Fruit fly (Drosophila melanogaster) ovary, adult (tissue): ENCODE data around the gene CG13133.

ENCODE experiments used
- CG17801 ChIP-seq: fragments of 200-800 bp; optimal IDR thresholded peaks from 2 replicates; lab custom pipeline; 2019; ENCODE audit warnings: missing biosample characterization, mild to moderate bottlenecking, missing genetic modification characterization, moderate library complexity; ENCODE audit not compliant: partially characterized antibody

The CG13133 gene

DNA sequence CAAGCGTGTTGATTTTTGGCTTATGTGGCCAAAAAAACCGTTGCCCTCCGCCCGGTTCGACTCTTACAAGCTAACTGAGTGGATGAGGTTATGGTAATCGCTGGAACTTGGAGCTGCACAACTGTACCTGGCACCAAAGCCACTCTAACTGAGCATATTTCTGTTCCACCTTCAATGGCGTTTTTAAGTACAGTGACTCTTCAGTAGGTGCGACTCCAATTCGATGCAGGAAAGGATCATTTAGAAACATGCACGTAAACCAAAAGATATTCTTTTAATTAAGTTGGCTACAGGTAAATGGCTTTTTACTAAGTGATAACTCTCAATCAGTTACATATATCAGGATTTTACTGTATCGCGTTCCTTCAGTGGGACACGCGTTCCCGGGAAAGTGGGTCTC is at the start of gene CG13133:
TSS of gene CG13133 (minus strand) at position 101 of the 400 bp plus-strand sequence.
- no peak for TF ChIP-seq CG17801 (GFP tag; lab: Kevin White, UChicago)

dm6 chr2L:10130763-10131162 is 38.6 kb upstream of the CG13133 start:
- no peak for TF ChIP-seq CG17801 (GFP tag; lab: Kevin White, UChicago)

DNA sequence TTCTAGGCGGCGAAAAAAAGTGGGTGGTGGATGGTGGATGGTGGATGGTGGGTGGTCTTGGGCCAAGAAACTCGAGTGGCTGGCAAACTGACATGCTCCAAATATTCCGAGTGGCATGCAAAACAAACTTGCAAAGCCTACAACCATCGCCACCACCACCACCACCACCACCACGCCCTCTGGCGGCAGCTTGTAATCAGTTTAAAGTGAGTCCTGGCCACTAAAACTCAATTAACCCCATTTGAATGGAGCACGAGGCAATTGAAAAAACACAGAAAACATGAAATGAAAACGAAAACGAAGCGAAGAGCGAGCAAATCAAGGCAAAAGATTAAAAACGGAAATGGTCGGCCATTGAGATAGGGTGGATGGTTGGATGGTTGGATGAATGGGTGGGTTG is 31.8 kb upstream of the CG13133 start:
- TF ChIP-seq CG17801 (GFP tag; lab: Kevin White, UChicago), result no peak

DNA sequence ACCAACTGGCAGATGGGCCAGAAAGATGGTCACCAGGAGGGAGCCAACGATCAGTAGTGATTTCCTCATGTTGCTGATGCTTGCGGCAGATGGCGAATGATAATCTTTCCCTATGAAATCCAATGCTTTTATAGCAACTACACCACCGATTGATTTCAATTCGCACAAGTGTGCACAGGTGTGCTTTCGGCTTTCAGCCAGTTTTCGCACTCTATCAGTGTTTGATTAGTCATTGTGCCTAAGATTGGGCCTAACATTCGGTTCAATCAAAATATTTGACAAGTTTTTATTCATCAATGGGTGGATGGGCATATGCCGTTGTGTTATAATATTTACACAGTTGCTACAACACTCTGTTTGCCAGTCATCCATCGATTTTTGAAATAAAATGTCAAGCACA is 30.5 kb upstream of the CG13133 start, which contains the start of gene CG13135:
TSS of gene CG13135 (minus strand) at position 101 of the 400 bp plus-strand sequence.
- TF ChIP-seq CG17801 (GFP tag; lab: Kevin White, UChicago), result no peak

DNA sequence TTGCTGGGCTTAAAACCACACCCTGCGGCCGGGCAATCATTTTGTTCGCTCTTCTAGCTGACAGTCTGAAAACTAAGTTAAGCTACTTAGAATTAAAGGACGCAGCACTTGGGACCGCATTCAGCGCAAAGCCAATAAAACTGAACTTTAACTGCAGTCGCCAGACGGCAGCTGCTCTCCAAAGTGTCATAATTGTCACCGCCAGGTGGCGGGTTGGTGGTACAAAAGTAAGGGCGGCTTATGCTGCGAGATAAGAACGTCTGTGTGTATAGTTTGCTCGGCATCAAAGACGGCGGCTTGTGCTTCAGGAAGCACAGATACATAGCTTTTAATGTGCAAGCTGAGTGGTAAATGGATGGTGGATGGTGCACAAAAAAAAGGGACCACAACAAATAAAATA is 16.6 kb upstream of the CG13133 start:
- no peak for TF ChIP-seq CG17801 (GFP tag; lab: Kevin White, UChicago)

- no peak for TF ChIP-seq CG17801 (GFP tag; lab: Kevin White, UChicago)
Measured at dm6 chr2L:10096127-10096526, 3.9 kb upstream of the CG13133 start.

DNA sequence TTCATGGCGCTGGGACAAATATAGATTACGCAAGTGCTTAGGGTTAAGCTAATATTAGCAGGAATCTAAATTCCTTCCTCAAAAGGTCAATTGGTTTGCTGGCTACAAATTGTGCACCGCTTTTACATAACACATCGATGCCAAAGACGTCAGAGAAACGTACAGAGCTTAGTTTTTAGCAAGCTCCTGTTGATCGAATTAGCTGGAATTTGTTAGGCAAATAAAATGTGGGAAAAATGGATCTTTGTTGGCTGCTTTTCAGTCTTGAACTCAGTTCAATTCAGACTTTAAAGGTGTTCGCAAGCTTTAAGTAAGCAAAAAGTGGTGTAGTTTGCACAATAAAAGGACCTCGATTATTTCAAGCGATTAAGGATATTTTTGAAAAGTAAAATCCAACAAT is 1.6 kb upstream of the CG13133 start, which contains the start of gene CG34109:
TSS of gene CG34109 (plus strand) at position 301 of the 400 bp plus-strand sequence.
- no peak for TF ChIP-seq CG17801 (GFP tag; lab: Kevin White, UChicago)

DNA sequence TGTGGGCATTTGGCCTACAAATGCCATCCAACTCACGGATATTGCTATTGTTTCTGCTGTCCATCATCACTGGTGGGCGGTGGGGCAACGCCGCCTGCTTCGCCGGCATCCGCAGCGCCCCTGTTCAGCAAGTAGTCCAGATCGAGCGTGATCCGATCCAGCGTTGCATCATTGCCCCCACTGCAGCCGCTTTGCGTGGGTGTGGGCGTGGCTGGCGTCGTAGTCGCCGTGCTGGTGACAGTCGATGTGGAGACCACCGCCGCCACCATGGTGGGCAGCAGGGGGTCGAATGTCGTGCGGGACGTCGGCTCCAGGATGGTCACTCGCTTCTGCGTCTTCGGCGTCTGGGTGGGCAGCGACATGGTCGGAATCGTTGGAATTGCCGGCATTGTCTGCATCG is 27.4 kb downstream of the CG13133 start:
- TF ChIP-seq CG17801 (GFP tag; lab: Kevin White, UChicago), result no peak

DNA sequence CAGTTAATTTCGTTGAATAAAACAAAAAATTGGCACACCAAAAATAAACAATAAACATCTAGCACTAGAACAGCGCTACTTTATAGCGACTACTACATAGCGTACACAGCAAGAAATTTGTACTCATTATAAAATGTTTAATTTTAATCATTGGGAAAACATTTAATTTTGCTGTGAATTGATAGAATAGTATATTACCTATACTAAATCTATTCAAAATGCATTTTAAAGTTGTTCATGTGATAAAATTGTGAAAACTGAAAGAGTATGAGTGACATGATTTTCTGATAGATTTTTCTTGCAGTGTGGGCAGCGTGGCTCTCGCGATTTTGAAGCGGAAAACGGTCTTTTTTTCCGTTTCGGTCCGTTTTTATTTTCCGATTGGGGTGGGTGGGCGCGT is 30.9 kb downstream of the CG13133 start:
- TF ChIP-seq CG17801 (GFP tag; lab: Kevin White, UChicago), result no peak

DNA sequence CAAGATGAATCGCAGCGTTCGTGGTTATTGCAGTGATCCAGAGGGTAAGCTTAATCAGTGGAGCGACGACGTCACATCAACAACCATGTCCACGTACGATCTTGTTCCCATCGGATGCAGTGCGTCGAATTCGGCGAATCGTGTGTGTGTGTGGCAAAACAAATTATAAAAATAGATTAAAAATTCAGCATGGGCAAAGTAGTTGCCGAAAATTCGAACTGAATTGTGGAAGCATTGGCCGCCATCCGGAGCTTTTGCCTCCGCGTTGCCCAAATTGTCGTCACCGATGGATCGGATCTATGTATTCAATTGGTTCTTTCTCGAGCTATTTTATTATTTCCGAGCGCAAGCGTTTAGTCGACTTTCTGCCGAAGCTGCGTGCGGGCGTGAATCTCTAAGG is 31.7 kb downstream of the CG13133 start, which contains the start of gene Spn31A:
TSS of gene Spn31A (plus strand) at position 301 of the 400 bp plus-strand sequence.
- no peak for TF ChIP-seq CG17801 (GFP tag; lab: Kevin White, UChicago)

dm6 chr2L:10057236-10057635 is 35.0 kb downstream of the CG13133 start:
- TF ChIP-seq CG17801 (GFP tag; lab: Kevin White, UChicago), result peak; percentile 83

dm6 chr2L:10056705-10057104 is 35.5 kb downstream of the CG13133 start, which contains the start of gene Pen:
Pen (plus strand) TSS chr2L:10056900.
- TF ChIP-seq CG17801 (GFP tag; lab: Kevin White, UChicago), result no peak

- TF ChIP-seq CG17801 (GFP tag; lab: Kevin White, UChicago), result no peak
Measured at dm6 chr2L:10053583-10054263, 38.5 kb downstream of the CG13133 start, which contains the start of gene Cpr31A. Cpr31A (plus strand) TSS chr2L:10054213.

DNA sequence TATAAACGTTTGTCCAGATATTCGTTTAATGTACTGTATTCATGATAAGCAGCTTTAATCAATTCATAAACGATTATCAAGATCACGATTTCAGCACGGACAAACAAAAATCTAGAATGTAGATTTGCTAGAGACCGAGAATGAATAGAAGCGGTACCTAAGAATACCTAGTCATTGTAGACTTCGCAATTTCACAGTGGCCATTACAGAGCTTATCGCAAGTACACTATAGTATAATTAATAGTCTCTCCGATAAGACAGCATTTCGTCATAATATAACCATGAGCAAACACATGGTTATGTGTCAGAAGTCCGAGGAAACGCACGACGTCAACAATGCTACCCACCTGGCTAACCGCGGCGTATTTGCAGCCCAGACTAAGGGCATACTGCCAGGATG is 42.9 kb downstream of the CG13133 start, which contains the start of gene CG33301:
TSS of gene CG33301 (plus strand) at position 301 of the 400 bp plus-strand sequence.
- TF ChIP-seq CG17801 (GFP tag; lab: Kevin White, UChicago), result no peak
